Fruit fly (Drosophila melanogaster) whole organism, embryonic: ENCODE measurements around the gene Ms.

Experiments used
- CG17361 ChIP-seq: fragments of 200-800 bp; sonication (Bioruptor generic); IDR thresholded peaks from 3 replicates; pipeline ENCODE4 v1.3.6; 2022; ENCODE audit warnings: missing biosample characterization, missing genetic modification characterization
- CG2116 ChIP-seq: fragments of 200-800 bp; sonication (Bioruptor generic); optimal IDR thresholded peaks from 3 replicates; lab custom pipeline; 2018; ENCODE audit warnings: missing biosample characterization, mild to moderate bottlenecking, missing genetic modification characterization
- CG3163 ChIP-seq: fragments of 200-800 bp; sonication (Bioruptor generic); optimal IDR thresholded peaks from 3 replicates; lab custom pipeline; 2016; ENCODE audit warnings: missing biosample characterization, missing genetic modification characterization
- CG3726 ChIP-seq: fragments of 200-800 bp; sonication (Bioruptor generic); IDR thresholded peaks from 3 replicates; pipeline ENCODE4, ENCODE4 v1.3.6; 2022; ENCODE audit warnings: missing biosample characterization, missing genetic modification characterization
- E2f2 ChIP-seq: fragments of 200-800 bp; sonication (Bioruptor generic); IDR thresholded peaks from 2 replicates; pipeline ENCODE4 v1.3.6; 2022; ENCODE audit warnings: missing biosample characterization, missing genetic modification characterization
- HLH3B ChIP-seq: fragments of 200-800 bp; sonication (Bioruptor generic); IDR thresholded peaks from 2 replicates; pipeline ENCODE4 v1.3.6; 2022; ENCODE audit warnings: missing biosample characterization, missing genetic modification characterization
- Med ChIP-seq: fragments of 200-800 bp; sonication (Bioruptor generic); peaks from one replicate; lab custom pipeline; 2016; ENCODE audit warnings: missing biosample characterization, missing genetic modification characterization, mild to moderate bottlenecking, inconsistent platforms, moderate library complexity
- croc ChIP-seq: fragments of 200-800 bp; sonication (Bioruptor generic); conservative IDR thresholded peaks from 3 replicates; pipeline ENCODE4 v1.3.6; 2022; ENCODE audit warnings: missing biosample characterization, missing genetic modification characterization
- fd96Cb ChIP-seq: fragments of 200-800 bp; sonication (Bioruptor generic); optimal IDR thresholded peaks from 2 replicates; lab custom pipeline; 2018; ENCODE audit warnings: missing biosample characterization, mild to moderate bottlenecking, missing genetic modification characterization, moderate library complexity
- nmo ChIP-seq: fragments of 200-800 bp; sonication (Bioruptor generic); optimal IDR thresholded peaks from 2 replicates; lab custom pipeline; 2018; ENCODE audit warnings: missing biosample characterization, mild to moderate bottlenecking, missing genetic modification characterization, moderate library complexity
- usp ChIP-seq: fragments of >200 bp; optimal IDR thresholded peaks from 2 replicates; lab custom pipeline; 2017; ENCODE audit warnings: missing biosample characterization, missing genetic modification characterization

DNA sequence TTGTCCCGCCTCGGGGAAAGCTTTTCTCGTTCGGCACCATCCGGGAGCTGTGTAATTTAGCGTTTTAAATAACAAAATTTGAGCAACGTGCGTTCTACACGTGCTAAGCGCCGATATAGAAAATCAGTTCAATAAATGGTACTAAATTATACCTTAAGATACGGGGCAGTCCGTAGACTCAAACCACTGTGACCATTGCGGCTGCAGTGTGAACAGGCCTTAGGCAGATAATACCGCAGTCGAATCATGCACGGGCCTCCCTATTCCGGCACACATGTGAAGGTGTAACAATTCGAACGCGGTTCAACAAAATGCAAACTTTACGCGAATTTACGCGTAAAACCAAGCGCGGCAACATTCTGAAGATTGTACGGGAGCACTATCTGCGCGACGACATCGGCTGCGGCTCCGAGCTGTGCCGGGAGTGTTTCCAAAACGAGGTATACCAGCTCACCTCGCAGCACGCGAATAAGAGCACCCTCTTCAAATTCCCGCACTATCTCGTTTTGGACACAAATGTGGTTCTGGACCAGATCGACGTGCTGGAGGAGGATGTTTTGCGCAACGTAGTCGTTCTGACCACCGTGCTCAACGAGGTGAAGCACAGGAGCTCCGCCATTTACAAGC is 8.1 kb upstream of the Ms start, which contains the start of the genes Rrp5 and Dis3:
- TF ChIP-seq Med (GFP tag; lab: Kevin White, UChicago) (peak; percentile 92), nmo (GFP tag; lab: Kevin White, UChicago) (peak; percentile 66), CG3726 (no peak), CG3163 (GFP tag; lab: Kevin White, UChicago) (peak; percentile 14), CG17361 (GFP tag; lab: Robert Waterston, UW) (no peak), CG2116 (GFP tag; lab: Kevin White, UChicago) (peak; percentile 52), usp (GFP tag; lab: Kevin White, UChicago) (no peak), croc (GFP tag; lab: Robert Waterston, UW) (no peak), E2f2 (GFP tag; lab: Robert Waterston, UW) (peak; percentile 67), HLH3B (GFP tag; lab: Robert Waterston, UW) (no peak), fd96Cb (no peak)
